Worm (Caenorhabditis elegans): ENCODE measurements around the gene str-260.
"Not testable (repeated sequence)": the region's sequence is repeated elsewhere in the genome, so short reads cannot be mapped to it uniquely, and the experiment has no call there.

DNA sequence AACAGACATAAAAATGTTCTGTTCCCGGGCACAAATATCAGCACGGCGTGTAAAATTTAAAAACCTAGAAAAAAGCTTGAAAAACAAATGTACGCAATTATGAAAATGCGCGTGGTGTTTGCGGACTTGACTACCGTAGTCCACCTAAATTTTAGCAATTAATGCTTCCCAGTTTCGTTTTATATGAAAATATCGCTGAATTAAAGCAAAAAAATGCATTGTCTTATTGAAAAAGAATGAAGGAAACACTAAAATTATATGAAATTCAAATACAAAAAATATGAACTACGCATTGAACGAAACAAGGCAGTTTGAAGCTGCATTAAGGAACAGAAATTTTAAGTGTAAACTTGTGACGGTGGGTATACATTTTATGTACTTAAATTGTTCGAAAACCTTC lies 20.7 kb upstream of the str-260 start, which contains the start of gene ugt-64:
- TF ChIP-seq zag-1 (tag; optimal IDR thresholded peaks at IDR 0.05); nhr-237 (tag; optimal IDR thresholded peaks at IDR 0.05); sdz-12 (GFP tag; optimal IDR thresholded peaks at IDR 0.05); ama-1 (optimal IDR thresholded peaks at IDR 0.05); F10B5.3 (tag; optimal IDR thresholded peaks at IDR 0.05); skn-1 (tag; optimal IDR thresholded peaks at IDR 0.05); nhr-76 (tag; optimal IDR thresholded peaks at IDR 0.05): not testable (repeated sequence)

All from whole organism, L4 larva.